Fruit fly (Drosophila melanogaster) whole organism, embryonic: ENCODE results near the gene CG42819.
A peak's percentile ranks its signal among the peaks of the same experiment; 100 is the strongest.

ENCODE experiments used
- B-H1 ChIP-seq: fragments of 200-800 bp; sonication (Bioruptor generic); IDR thresholded peaks from 3 replicates; pipeline ENCODE4 v1.3.6; 2022; ENCODE audit warnings: missing biosample characterization, missing genetic modification characterization
- CG10462 ChIP-seq: fragments of 200-800 bp; sonication (Bioruptor generic); optimal IDR thresholded peaks from 2 replicates; lab custom pipeline; 2016; ENCODE audit warnings: missing biosample characterization, missing genetic modification characterization
- CG10979 ChIP-seq: fragments of 200-800 bp; sonication (Bioruptor generic); optimal IDR thresholded peaks from 2 replicates; lab custom pipeline; 2018; ENCODE audit warnings: missing biosample characterization, mild to moderate bottlenecking, missing genetic modification characterization, moderate library complexity
- CG12155 ChIP-seq: fragments of 200-800 bp; sonication (Bioruptor generic); optimal IDR thresholded peaks from 3 replicates; lab custom pipeline; 2016; ENCODE audit warnings: missing biosample characterization, missing genetic modification characterization
- CG12219 ChIP-seq: fragments of 200-800 bp; sonication (Bioruptor generic); optimal IDR thresholded peaks from 3 replicates; lab custom pipeline; 2018; ENCODE audit warnings: missing biosample characterization, mild to moderate bottlenecking, missing genetic modification characterization
- CG1233 ChIP-seq: fragments of 200-800 bp; sonication (Bioruptor generic); optimal IDR thresholded peaks from 4 replicates; lab custom pipeline; 2018; ENCODE audit warnings: missing biosample characterization, mild to moderate bottlenecking, missing genetic modification characterization
- CG12391 ChIP-seq: fragments of 200-800 bp; sonication (Bioruptor generic); optimal IDR thresholded peaks from 3 replicates; lab custom pipeline; 2018; ENCODE audit warnings: missing biosample characterization, mild to moderate bottlenecking, missing genetic modification characterization, moderate library complexity
- CG13123 ChIP-seq: fragments of 200-800 bp; sonication (Bioruptor generic); optimal IDR thresholded peaks from 2 replicates; lab custom pipeline; 2016; ENCODE audit warnings: missing biosample characterization, missing genetic modification characterization
- CG15269 ChIP-seq: fragments of 200-800 bp; sonication (Bioruptor generic); optimal IDR thresholded peaks from 2 replicates; lab custom pipeline; 2018; ENCODE audit warnings: missing biosample characterization, mild to moderate bottlenecking, missing genetic modification characterization, moderate library complexity
- CG17361 ChIP-seq: fragments of 200-800 bp; sonication (Bioruptor generic); IDR thresholded peaks from 3 replicates; pipeline ENCODE4 v1.3.6; 2022; ENCODE audit warnings: missing biosample characterization, missing genetic modification characterization
- CG1832 ChIP-seq: fragments of 200-800 bp; sonication (Bioruptor generic); optimal IDR thresholded peaks from 2 replicates; lab custom pipeline; 2017; ENCODE audit warnings: missing biosample characterization, mild to moderate bottlenecking, missing genetic modification characterization, inconsistent platforms
- CG30403 ChIP-seq: fragments of 200-800 bp; sonication (Bioruptor generic); optimal IDR thresholded peaks from 3 replicates; lab custom pipeline; 2016; ENCODE audit warnings: missing biosample characterization, missing genetic modification characterization
- CG3281 ChIP-seq: fragments of 200-800 bp; sonication (Bioruptor generic); optimal IDR thresholded peaks from 3 replicates; lab custom pipeline; 2017; ENCODE audit warnings: missing biosample characterization, mild to moderate bottlenecking, missing genetic modification characterization
- CG34224 ChIP-seq: fragments of 200-800 bp; sonication (Bioruptor generic); IDR thresholded peaks from 3 replicates; pipeline ENCODE4 v1.3.6; 2022; ENCODE audit warnings: missing biosample characterization, missing genetic modification characterization; ENCODE audit not compliant: partially characterized antibody
- CG42726 ChIP-seq: fragments of 200-800 bp; sonication (Bioruptor generic); IDR thresholded peaks from 2 replicates; pipeline ENCODE4 v1.3.6; 2022; ENCODE audit warnings: missing biosample characterization, missing genetic modification characterization; ENCODE audit not compliant: partially characterized antibody
- CG4328 ChIP-seq: fragments of 200-800 bp; sonication (Bioruptor generic); optimal IDR thresholded peaks from 3 replicates; lab custom pipeline; 2017; ENCODE audit warnings: missing biosample characterization, missing genetic modification reagents, missing genetic modification characterization
- CG6791 ChIP-seq: fragments of 200-800 bp; sonication (Bioruptor generic); IDR thresholded peaks from 3 replicates; pipeline ENCODE4 v1.3.6; 2022; ENCODE audit warnings: missing biosample characterization, missing genetic modification characterization; ENCODE audit not compliant: partially characterized antibody
- CG7372 ChIP-seq: fragments of 200-800 bp; sonication (Bioruptor generic); IDR thresholded peaks from 2 replicates; pipeline ENCODE4 v1.3.6; 2022; ENCODE audit warnings: missing biosample characterization, missing genetic modification characterization
- CG8359 ChIP-seq: fragments of 200-800 bp; sonication (Bioruptor generic); optimal IDR thresholded peaks from 2 replicates; lab custom pipeline; 2017; ENCODE audit warnings: missing biosample characterization, mild to moderate bottlenecking, missing genetic modification characterization, borderline replicate concordance
- CTCF ChIP-seq: fragments of 200-800 bp; sonication (Bioruptor generic); optimal IDR thresholded peaks from 2 replicates; lab custom pipeline; 2017; ENCODE audit warnings: missing biosample characterization, mild to moderate bottlenecking, missing genetic modification characterization, moderate library complexity
- CoRest ChIP-seq: fragments of 200-800 bp; sonication (Bioruptor generic); optimal IDR thresholded peaks from 3 replicates; lab custom pipeline; 2018; ENCODE audit warnings: missing biosample characterization, mild to moderate bottlenecking, missing genetic modification characterization, moderate library complexity
- D19B ChIP-seq: fragments of 200-800 bp; sonication (Bioruptor generic); optimal IDR thresholded peaks from 2 replicates; lab custom pipeline; 2017; ENCODE audit warnings: missing biosample characterization, mild to moderate bottlenecking, missing genetic modification characterization
- Dbx ChIP-seq: fragments of 200-800 bp; sonication (Bioruptor generic); IDR thresholded peaks from 3 replicates; pipeline ENCODE4 v1.3.6; 2022; ENCODE audit warnings: missing biosample characterization, missing genetic modification characterization
- Doc2 ChIP-seq: fragments of 200-800 bp; sonication (Bioruptor generic); IDR thresholded peaks from 2 replicates; pipeline ENCODE4 v1.3.6; 2022; ENCODE audit warnings: missing biosample characterization, missing genetic modification characterization
- E2f1 ChIP-seq: fragments of 200-800 bp; sonication (Bioruptor generic); IDR thresholded peaks from 2 replicates; pipeline ENCODE4 v1.3.6; 2022; ENCODE audit warnings: missing biosample characterization, missing genetic modification characterization
- Ets97D ChIP-seq: fragments of 200-800 bp; sonication (Bioruptor generic); optimal IDR thresholded peaks from 3 replicates; lab custom pipeline; 2016; ENCODE audit warnings: missing biosample characterization, missing genetic modification characterization
- Kr ChIP-seq: fragments of 200-800 bp; sonication (Bioruptor generic); optimal IDR thresholded peaks from 2 replicates; lab custom pipeline; 2017; ENCODE audit warnings: missing biosample characterization, mild to moderate bottlenecking, missing genetic modification characterization
- NK7.1 ChIP-seq: fragments of 200-800 bp; sonication (Bioruptor generic); optimal IDR thresholded peaks from 3 replicates; lab custom pipeline; 2016; ENCODE audit warnings: missing biosample characterization, missing genetic modification characterization
- Sry-δ ChIP-seq: fragments of 200-800 bp; sonication (Bioruptor generic); optimal IDR thresholded peaks from 2 replicates; lab custom pipeline; 2016; ENCODE audit warnings: missing biosample characterization, missing genetic modification characterization
- ac ChIP-seq: fragments of 200-800 bp; sonication (Bioruptor generic); optimal IDR thresholded peaks from 3 replicates; lab custom pipeline; 2017; ENCODE audit warnings: missing biosample characterization, mild to moderate bottlenecking, missing genetic modification characterization
- bigmax ChIP-seq: fragments of 200-800 bp; sonication (Bioruptor generic); optimal IDR thresholded peaks from 2 replicates; lab custom pipeline; 2018; ENCODE audit warnings: missing biosample characterization, mild to moderate bottlenecking, missing genetic modification characterization
- fd3F ChIP-seq: fragments of 200-800 bp; sonication (Bioruptor generic); optimal IDR thresholded peaks from 2 replicates; lab custom pipeline; 2018; ENCODE audit warnings: missing biosample characterization, mild to moderate bottlenecking, missing genetic modification characterization, moderate library complexity
- gem ChIP-seq: fragments of 200-800 bp; sonication (Bioruptor generic); optimal IDR thresholded peaks from 2 replicates; lab custom pipeline; 2019; ENCODE audit warnings: missing biosample characterization, mild to moderate bottlenecking, missing genetic modification characterization, moderate library complexity
- jigr1 ChIP-seq: fragments of 200-800 bp; sonication (Bioruptor generic); IDR thresholded peaks from 3 replicates; pipeline ENCODE4 v1.3.6; 2022; ENCODE audit warnings: missing biosample characterization, missing genetic modification characterization
- klu ChIP-seq: fragments of 200-800 bp; sonication (Bioruptor generic); IDR thresholded peaks from 2 replicates; pipeline ENCODE4 v1.3.6; 2022; ENCODE audit warnings: missing biosample characterization, missing genetic modification characterization
- lbe ChIP-seq: fragments of 200-800 bp; sonication (Bioruptor generic); optimal IDR thresholded peaks from 2 replicates; lab custom pipeline; 2016; ENCODE audit warnings: missing biosample characterization, mild to moderate bottlenecking, missing genetic modification characterization
- peb ChIP-seq: fragments of 200-800 bp; sonication (Bioruptor generic); IDR thresholded peaks from 2 replicates; pipeline ENCODE4 v1.3.6; 2022; ENCODE audit warnings: missing biosample characterization, missing genetic modification characterization
- pfk ChIP-seq: fragments of 200-800 bp; sonication (Bioruptor generic); optimal IDR thresholded peaks from 2 replicates; lab custom pipeline; 2018; ENCODE audit warnings: missing biosample characterization, mild to moderate bottlenecking, missing genetic modification characterization, moderate library complexity
- rib ChIP-seq: fragments of 200-800 bp; sonication (Bioruptor generic); IDR thresholded peaks from 2 replicates; pipeline ENCODE4 v1.3.6; 2022; ENCODE audit warnings: missing biosample characterization, missing genetic modification characterization
- sens-2 ChIP-seq: fragments of 200-800 bp; sonication (Bioruptor generic); IDR thresholded peaks from 2 replicates; pipeline ENCODE4 v1.3.6; 2022; ENCODE audit warnings: missing biosample characterization, missing genetic modification characterization
- seq ChIP-seq: fragments of 200-800 bp; sonication (Bioruptor generic); IDR thresholded peaks from 2 replicates; pipeline ENCODE4 v1.3.6; 2022; ENCODE audit warnings: missing biosample characterization, missing genetic modification characterization
- ssp ChIP-seq: fragments of 200-800 bp; sonication (Bioruptor generic); IDR thresholded peaks from 2 replicates; pipeline ENCODE4 v1.3.6; 2022; ENCODE audit warnings: missing biosample characterization, missing genetic modification characterization
- stwl ChIP-seq: fragments of 200-800 bp; sonication (Bioruptor generic); optimal IDR thresholded peaks from 3 replicates; lab custom pipeline; 2018; ENCODE audit warnings: missing biosample characterization, mild to moderate bottlenecking, missing genetic modification characterization, moderate library complexity
- tio ChIP-seq: fragments of 200-800 bp; sonication (Bioruptor generic); optimal IDR thresholded peaks from 2 replicates; lab custom pipeline; 2017; ENCODE audit warnings: missing biosample characterization, missing genetic modification characterization, inconsistent platforms
- toy ChIP-seq: fragments of 200-800 bp; sonication (Bioruptor generic); IDR thresholded peaks from 2 replicates; pipeline ENCODE4 v1.3.6; 2022; ENCODE audit warnings: missing biosample characterization, missing genetic modification characterization
- tup ChIP-seq: fragments of 200-800 bp; sonication (Bioruptor generic); optimal IDR thresholded peaks from 2 replicates; lab custom pipeline; 2016; ENCODE audit warnings: missing biosample characterization, mild to moderate bottlenecking, missing genetic modification characterization, moderate library complexity
- usp ChIP-seq: fragments of >200 bp; optimal IDR thresholded peaks from 2 replicates; lab custom pipeline; 2017; ENCODE audit warnings: missing biosample characterization, missing genetic modification characterization
- z ChIP-seq: fragments of 200-800 bp; sonication (Bioruptor generic); IDR thresholded peaks from 3 replicates; pipeline ENCODE4 v1.3.6; 2022; ENCODE audit warnings: missing biosample characterization, missing genetic modification characterization
- zfh2 ChIP-seq: fragments of 200-800 bp; sonication (Bioruptor generic); optimal IDR thresholded peaks from 2 replicates; lab custom pipeline; 2016; ENCODE audit warnings: missing biosample characterization, missing genetic modification characterization

The CG42819 gene

dm6 chr2L:8365701-8366643 lies 23.2 kb downstream of the CG42819 start, which contains the start of gene Pp2A-29B (continued):
- TF ChIP-seq CG12219 (GFP tag; lab: Kevin White, UChicago): no peak
- TF ChIP-seq z: no peak
- no peak for TF ChIP-seq D19B (GFP tag; lab: Kevin White, UChicago)
- TF ChIP-seq E2f1 (GFP tag; lab: Robert Waterston, UW): 0 out of 2 replicates have a peak, but pooled peaks have one; percentile 23
- peak; percentile 7 for TF ChIP-seq CG10462 (GFP tag; lab: Kevin White, UChicago)
- TF ChIP-seq ssp (GFP tag; lab: Robert Waterston, UW): no peak; the same call in 1 of the 2 replicates
- TF ChIP-seq Ets97D: peak; percentile 31
- TF ChIP-seq CG1233 (GFP tag; lab: Kevin White, UChicago): no peak
- TF ChIP-seq CG12155 (GFP tag; lab: Kevin White, UChicago): peak; percentile 16
- peak; percentile 54 for TF ChIP-seq CG12391 (tag; lab: Kevin White, UChicago)
- TF ChIP-seq CG7372 (GFP tag; lab: Robert Waterston, UW): no peak
- TF ChIP-seq bigmax (GFP tag; lab: Kevin White, UChicago): no peak
- TF ChIP-seq CG15269 (tag; lab: Kevin White, UChicago): peak; percentile 9
- peak; percentile 69 for TF ChIP-seq Dbx
- peak; percentile 7 for TF ChIP-seq CG4328
- TF ChIP-seq CoRest (tag; lab: Kevin White, UChicago): peak; percentile 66
- no peak for TF ChIP-seq Kr (GFP tag; lab: Kevin White, UChicago)
- TF ChIP-seq CG42726 (GFP tag; lab: Robert Waterston, UW): peak; percentile 96
- TF ChIP-seq jigr1: no peak
- peak; percentile 48 for TF ChIP-seq gem (tag; lab: Kevin White, UChicago)
- TF ChIP-seq zfh2 (GFP tag; lab: Kevin White, UChicago): peak; percentile 29
- peak; percentile 41 for TF ChIP-seq lbe (GFP tag; lab: Kevin White, UChicago)
- TF ChIP-seq seq (GFP tag; lab: Robert Waterston, UW): no peak
- TF ChIP-seq CG34224 (GFP tag; lab: Robert Waterston, UW): peak; percentile 97
- no peak for TF ChIP-seq B-H1
- TF ChIP-seq NK7.1 (GFP tag; lab: Kevin White, UChicago): no peak
- no peak for TF ChIP-seq CG10979 (tag; lab: Kevin White, UChicago)
- TF ChIP-seq CG17361 (GFP tag; lab: Robert Waterston, UW): peak; percentile 67; the same call in 2 of the 3 replicates
- TF ChIP-seq tup: no peak
- peak; percentile 19 for TF ChIP-seq CG30403
- peak; percentile 12 for TF ChIP-seq tio (GFP tag; lab: Kevin White, UChicago)
- TF ChIP-seq fd3F (GFP tag; lab: Kevin White, UChicago): no peak
- no peak for TF ChIP-seq ac
- TF ChIP-seq CG1832 (GFP tag; lab: Kevin White, UChicago): no peak
- peak; percentile 98 for TF ChIP-seq CG6791
- TF ChIP-seq Doc2: no peak
- TF ChIP-seq, all 482 proteins: peak for 162

- TF ChIP-seq CG13123 (GFP tag; lab: Kevin White, UChicago) (no peak), pfk (GFP tag; lab: Kevin White, UChicago) (no peak), CTCF (GFP tag; lab: Kevin White, UChicago) (peak; percentile 7), jigr1 (no peak), peb (GFP tag; lab: Robert Waterston, UW) (no peak), usp (no peak), stwl (peak; percentile 85), CG8359 (GFP tag; lab: Kevin White, UChicago) (peak; percentile 27), CG3281 (GFP tag; lab: Kevin White, UChicago) (peak; percentile 55), klu (no peak), rib (GFP tag; lab: Robert Waterston, UW) (no peak), sens-2 (no peak), toy (GFP tag; lab: Robert Waterston, UW) (no peak), Sry-δ (GFP tag; lab: Kevin White, UChicago) (peak; percentile 88)
These were observed 24.9 kb downstream of the CG42819 start, which contains the start of the genes RpS13 and CSN8 for dm6 chr2L:8364006-8364956. Gene RpS13 (minus strand): TSS chr2L:8364662. Gene CSN8 (plus strand): TSS chr2L:8364855.
